Worm (Caenorhabditis elegans): Measurements from ENCODE around the gene lev-9.

DNA sequence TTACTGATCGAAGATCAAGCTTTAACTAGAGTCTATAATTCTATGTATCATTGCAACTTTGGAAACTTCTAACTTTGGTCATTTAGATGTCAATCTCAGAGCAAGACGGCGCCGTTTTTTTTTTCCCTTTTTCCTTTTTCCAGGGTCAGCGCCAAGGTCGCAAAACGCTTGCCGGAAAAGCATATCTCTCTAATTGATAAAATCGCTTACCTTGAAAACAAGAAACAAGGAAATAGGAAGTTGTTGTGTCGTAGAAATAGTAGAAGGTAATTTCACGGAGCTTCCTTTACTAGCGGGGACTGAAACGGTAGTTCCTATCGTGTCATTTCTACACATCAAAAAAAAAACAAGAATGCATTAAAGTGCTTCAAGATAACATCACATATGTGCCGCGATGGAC, 29.8 kb upstream of the lev-9 start:
- TF ChIP-seq unc-62 (GFP tag; optimal IDR thresholded peaks at IDR 0.05) (no peak), ceh-100 (GFP tag; IDR thresholded peaks at IDR 0.05) (no peak), T26A5.8 (tag; optimal IDR thresholded peaks at IDR 0.05) (no peak), B0336.3 (GFP tag; IDR thresholded peaks at IDR 0.05) (no peak), dox-1 (GFP tag; IDR thresholded peaks at IDR 0.05) (no peak)

Data from whole organism, young adult.